Fruit fly (Drosophila melanogaster) whole organism, embryonic: ENCODE data around the gene Ets97D.
A peak's percentile ranks its signal among the peaks of the same experiment; 100 is the strongest.

Source experiments
- Atf3 ChIP-seq: fragments of 200-800 bp; sonication (Bioruptor generic); optimal IDR thresholded peaks from 3 replicates; lab custom pipeline; 2016; ENCODE audit warnings: missing biosample characterization, missing genetic modification characterization
- CG10147 ChIP-seq: fragments of 200-800 bp; sonication (Bioruptor generic); optimal IDR thresholded peaks from 2 replicates; lab custom pipeline; 2019; ENCODE audit warnings: missing biosample characterization, mild to moderate bottlenecking, missing genetic modification characterization, moderate library complexity
- CG10209 ChIP-seq: fragments of 200-800 bp; sonication (Bioruptor generic); optimal IDR thresholded peaks from 3 replicates; lab custom pipeline; 2017; ENCODE audit warnings: missing biosample characterization, mild to moderate bottlenecking, missing genetic modification characterization, missing genetic modification reagents
- CG10959 ChIP-seq: fragments of 200-800 bp; sonication (Bioruptor generic); IDR thresholded peaks from 2 replicates; pipeline ENCODE4 v1.3.6; 2022; ENCODE audit warnings: missing biosample characterization, missing genetic modification characterization
- CG11456 ChIP-seq: fragments of 200-800 bp; sonication (Bioruptor generic); IDR thresholded peaks from 3 replicates; pipeline ENCODE4 v1.3.6; 2022; ENCODE audit warnings: missing biosample characterization, missing genetic modification characterization
- CG11504 ChIP-seq: fragments of 200-800 bp; sonication (Bioruptor generic); optimal IDR thresholded peaks from 3 replicates; lab custom pipeline; 2019; ENCODE audit warnings: missing biosample characterization, mild to moderate bottlenecking, missing genetic modification characterization, moderate library complexity
- CG12299 ChIP-seq: fragments of 200-800 bp; sonication (Bioruptor generic); optimal IDR thresholded peaks from 2 replicates; lab custom pipeline; 2018; ENCODE audit warnings: missing biosample characterization, mild to moderate bottlenecking, missing genetic modification characterization
- CG13624 ChIP-seq: fragments of 200-800 bp; sonication (Bioruptor generic); optimal IDR thresholded peaks from 2 replicates; lab custom pipeline; 2016; ENCODE audit warnings: missing biosample characterization, missing genetic modification characterization
- CG13775 ChIP-seq: fragments of 200-800 bp; sonication (Bioruptor generic); optimal IDR thresholded peaks from 3 replicates; lab custom pipeline; 2017; ENCODE audit warnings: missing biosample characterization, mild to moderate bottlenecking, missing genetic modification characterization
- CG14710 ChIP-seq: fragments of 200-800 bp; sonication (Bioruptor generic); optimal IDR thresholded peaks from 3 replicates; lab custom pipeline; 2019; ENCODE audit warnings: missing biosample characterization, mild to moderate bottlenecking, missing genetic modification characterization, moderate library complexity
- CG15696 ChIP-seq: fragments of 200-800 bp; sonication (Bioruptor generic); optimal IDR thresholded peaks from 2 replicates; lab custom pipeline; 2019; ENCODE audit warnings: missing biosample characterization, mild to moderate bottlenecking, missing genetic modification characterization, moderate library complexity
- CG17912 ChIP-seq: fragments of 200-800 bp; sonication (Bioruptor generic); optimal IDR thresholded peaks from 2 replicates; lab custom pipeline; 2018; ENCODE audit warnings: missing biosample characterization, mild to moderate bottlenecking, missing genetic modification characterization
- CG30020 ChIP-seq: fragments of 200-800 bp; optimal IDR thresholded peaks from 2 replicates; lab custom pipeline; 2019; ENCODE audit warnings: missing biosample characterization, mild to moderate bottlenecking, missing genetic modification characterization, moderate library complexity
- CG31224 ChIP-seq: fragments of 200-800 bp; sonication (Bioruptor generic); IDR thresholded peaks from 2 replicates; pipeline ENCODE4 v1.3.6; 2022; ENCODE audit warnings: missing biosample characterization, missing genetic modification characterization
- CG31388 ChIP-seq: fragments of 200-800 bp; sonication (Bioruptor generic); optimal IDR thresholded peaks from 2 replicates; lab custom pipeline; 2016; ENCODE audit warnings: missing biosample characterization, missing genetic modification characterization
- CG34422 ChIP-seq: fragments of 200-800 bp; sonication (Bioruptor generic); IDR thresholded peaks from 3 replicates; pipeline ENCODE4 v1.3.6; 2022; ENCODE audit warnings: missing biosample characterization, missing genetic modification characterization
- CG4730 ChIP-seq: fragments of 200-800 bp; sonication (Bioruptor generic); IDR thresholded peaks from 2 replicates; pipeline ENCODE4 v1.3.6; 2022; ENCODE audit warnings: missing biosample characterization, missing genetic modification characterization
- CG5180 ChIP-seq: fragments of 200-800 bp; sonication (Bioruptor generic); optimal IDR thresholded peaks from 3 replicates; lab custom pipeline; 2017; ENCODE audit warnings: missing biosample characterization, missing genetic modification characterization, mild to moderate bottlenecking, moderate library complexity, missing genetic modification reagents
- CG5953 ChIP-seq: fragments of 200-800 bp; sonication (Bioruptor generic); IDR thresholded peaks from 2 replicates; pipeline ENCODE4 v1.3.6; 2022; ENCODE audit warnings: missing biosample characterization, missing genetic modification characterization
- CG6654 ChIP-seq: fragments of 200-800 bp; sonication (Bioruptor generic); optimal IDR thresholded peaks from 2 replicates; lab custom pipeline; 2017; ENCODE audit warnings: missing biosample characterization, mild to moderate bottlenecking, missing genetic modification characterization
- CG6683 ChIP-seq: fragments of 200-800 bp; sonication (Bioruptor generic); optimal IDR thresholded peaks from 2 replicates; lab custom pipeline; 2017; ENCODE audit warnings: missing biosample characterization, mild to moderate bottlenecking, missing genetic modification characterization, missing genetic modification reagents
- CG7786 ChIP-seq: fragments of 200-800 bp; sonication (Bioruptor generic); optimal IDR thresholded peaks from 2 replicates; lab custom pipeline; 2016; ENCODE audit warnings: missing biosample characterization, missing genetic modification characterization
- CG8944 ChIP-seq: fragments of 200-800 bp; sonication (Bioruptor generic); optimal IDR thresholded peaks from 3 replicates; lab custom pipeline; 2016; ENCODE audit warnings: missing biosample characterization, missing genetic modification characterization
- CTCF ChIP-seq: fragments of 200-800 bp; sonication (Bioruptor generic); optimal IDR thresholded peaks from 2 replicates; lab custom pipeline; 2017; ENCODE audit warnings: missing biosample characterization, mild to moderate bottlenecking, missing genetic modification characterization, moderate library complexity
- Dip2 ChIP-seq: fragments of 200-800 bp; sonication (Bioruptor generic); IDR thresholded peaks from 2 replicates; pipeline ENCODE4 v1.3.6; 2022; ENCODE audit warnings: missing biosample characterization, missing genetic modification characterization
- HmgD ChIP-seq: fragments of 200-800 bp; sonication (Bioruptor generic); optimal IDR thresholded peaks from 3 replicates; lab custom pipeline; 2016; ENCODE audit warnings: missing biosample characterization, missing genetic modification characterization
- Rfx ChIP-seq: fragments of 200-800 bp; sonication (Bioruptor generic); IDR thresholded peaks from 2 replicates; pipeline ENCODE4 v1.3.6; 2022; ENCODE audit warnings: missing biosample characterization, missing genetic modification characterization
- Stat92E ChIP-seq, 3 experiments: fragments of >200 bp in 2 of 3; fragments of 200-800 bp in 1 of 3; sonication (Bioruptor generic) in 1 of 3; optimal IDR thresholded peaks; 2 replicates each; lab custom pipeline; 2017 to 2019; ENCODE audit warnings: missing biosample characterization in 3 of 3, missing genetic modification characterization in 3 of 3, mild to moderate bottlenecking in 1 of 3, moderate library complexity in 1 of 3
- Taf1 ChIP-seq: fragments of 200-800 bp; sonication (Bioruptor generic); IDR thresholded peaks from 2 replicates; pipeline ENCODE4 v1.3.6; 2022; ENCODE audit warnings: missing biosample characterization, missing genetic modification characterization
- Usf ChIP-seq: fragments of 200-800 bp; sonication (Bioruptor generic); optimal IDR thresholded peaks from 2 replicates; lab custom pipeline; 2017; ENCODE audit warnings: missing genotype, missing biosample characterization, missing genetic modification characterization
- Xrp1 ChIP-seq: fragments of 200-800 bp; sonication (Bioruptor generic); IDR thresholded peaks from 2 replicates; pipeline ENCODE4 v1.3.6; 2022; ENCODE audit warnings: missing biosample characterization, missing genetic modification characterization
- ap ChIP-seq: fragments of 200-800 bp; sonication (Bioruptor generic); IDR thresholded peaks from 2 replicates; pipeline ENCODE4 v1.3.6; 2022; ENCODE audit warnings: missing biosample characterization, missing genetic modification characterization
- chinmo ChIP-seq: fragments of 200-800 bp; sonication (Bioruptor generic); IDR thresholded peaks from 4 replicates; pipeline ENCODE4 v1.3.6; 2022; ENCODE audit warnings: missing biosample characterization, missing genetic modification characterization; ENCODE audit not compliant: partially characterized antibody
- croc ChIP-seq: fragments of 200-800 bp; sonication (Bioruptor generic); conservative IDR thresholded peaks from 3 replicates; pipeline ENCODE4 v1.3.6; 2022; ENCODE audit warnings: missing biosample characterization, missing genetic modification characterization
- en ChIP-seq: fragments of 200-800 bp; sonication (Bioruptor generic); optimal IDR thresholded peaks from 2 replicates; lab custom pipeline; 2016; ENCODE audit warnings: missing biosample characterization, missing genetic modification characterization
- exex ChIP-seq: fragments of 200-800 bp; sonication (Bioruptor generic); optimal IDR thresholded peaks from 4 replicates; lab custom pipeline; 2018; ENCODE audit warnings: missing biosample characterization, mild to moderate bottlenecking, missing genetic modification characterization, moderate library complexity
- fu2 ChIP-seq: fragments of 200-800 bp; sonication (Bioruptor generic); optimal IDR thresholded peaks from 2 replicates; lab custom pipeline; 2016; ENCODE audit warnings: missing biosample characterization, missing genetic modification characterization
- gro ChIP-seq: fragments of 200-800 bp; sonication (Bioruptor generic); optimal IDR thresholded peaks from 2 replicates; lab custom pipeline; 2016; ENCODE audit warnings: missing biosample characterization, missing genetic modification characterization
- gsb ChIP-seq: fragments of 200-800 bp; sonication (Bioruptor generic); IDR thresholded peaks from 2 replicates; pipeline ENCODE4 v1.3.6; 2022; ENCODE audit warnings: missing biosample characterization, missing genetic modification characterization
- hbn ChIP-seq: fragments of 200-800 bp; sonication (Bioruptor generic); IDR thresholded peaks from 2 replicates; pipeline ENCODE4 v1.3.6; 2022; ENCODE audit warnings: missing biosample characterization, missing genetic modification characterization; ENCODE audit not compliant: partially characterized antibody
- knrl ChIP-seq: fragments of 200-800 bp; sonication (Bioruptor generic); IDR thresholded peaks from 3 replicates; pipeline ENCODE4 v1.3.6; 2022; ENCODE audit warnings: missing biosample characterization, missing genetic modification characterization; ENCODE audit not compliant: partially characterized antibody
- lbe ChIP-seq: fragments of 200-800 bp; sonication (Bioruptor generic); optimal IDR thresholded peaks from 2 replicates; lab custom pipeline; 2016; ENCODE audit warnings: missing biosample characterization, mild to moderate bottlenecking, missing genetic modification characterization
- nmo ChIP-seq: fragments of 200-800 bp; sonication (Bioruptor generic); optimal IDR thresholded peaks from 2 replicates; lab custom pipeline; 2018; ENCODE audit warnings: missing biosample characterization, mild to moderate bottlenecking, missing genetic modification characterization, moderate library complexity
- org-1 ChIP-seq: fragments of 200-800 bp; sonication (Bioruptor generic); optimal IDR thresholded peaks from 2 replicates; lab custom pipeline; 2017; ENCODE audit warnings: missing biosample characterization, missing genetic modification characterization
- pfk ChIP-seq: fragments of 200-800 bp; sonication (Bioruptor generic); optimal IDR thresholded peaks from 2 replicates; lab custom pipeline; 2018; ENCODE audit warnings: missing biosample characterization, mild to moderate bottlenecking, missing genetic modification characterization, moderate library complexity
- rib ChIP-seq: fragments of 200-800 bp; sonication (Bioruptor generic); IDR thresholded peaks from 2 replicates; pipeline ENCODE4 v1.3.6; 2022; ENCODE audit warnings: missing biosample characterization, missing genetic modification characterization
- scrt ChIP-seq: fragments of 200-800 bp; sonication (Bioruptor generic); optimal IDR thresholded peaks from 2 replicates; lab custom pipeline; 2018; ENCODE audit warnings: missing biosample characterization, mild to moderate bottlenecking, missing genetic modification characterization, moderate library complexity
- sd ChIP-seq: fragments of 200-800 bp; sonication (Bioruptor generic); optimal IDR thresholded peaks from 3 replicates; lab custom pipeline; 2018; ENCODE audit warnings: missing biosample characterization, mild to moderate bottlenecking, missing genetic modification characterization, moderate library complexity
- sima ChIP-seq: fragments of 200-800 bp; sonication (Bioruptor generic); optimal IDR thresholded peaks from 2 replicates; lab custom pipeline; 2016; ENCODE audit warnings: missing biosample characterization, missing genetic modification characterization
- tll ChIP-seq, 2 experiments: fragments of 200-800 bp in 1 of 2; fragments of >200 bp in 1 of 2; sonication (Bioruptor generic) in 1 of 2; optimal IDR thresholded peaks; 2 replicates each; lab custom pipeline; 2017 to 2019; ENCODE audit warnings: missing biosample characterization in 2 of 2, missing genetic modification characterization in 2 of 2, mild to moderate bottlenecking in 1 of 2, moderate library complexity in 1 of 2

Gene Ets97D

dm6 chr3R:26954020-26954672 is 41.5 kb upstream of the Ets97D start (continued):
- no peak for TF ChIP-seq CG13624 (GFP tag; lab: Kevin White, UChicago)
- no peak for TF ChIP-seq gro (GFP tag; lab: Kevin White, UChicago)
- TF ChIP-seq CG14710 (tag; lab: Kevin White, UChicago), result peak; percentile 45
- TF ChIP-seq CG5180, result no peak
- peak; percentile 84 for TF ChIP-seq CG11504 (tag; lab: Kevin White, UChicago)
- TF ChIP-seq HmgD (GFP tag; lab: Kevin White, UChicago), result no peak
- peak; percentile 69; the same call in 2 of the 3 replicates for TF ChIP-seq CG11456
- TF ChIP-seq fu2, result no peak
- TF ChIP-seq sd (tag; lab: Kevin White, UChicago), result peak; percentile 92
- peak; percentile 79 for TF ChIP-seq CG10209 (GFP tag; lab: Kevin White, UChicago)
- TF ChIP-seq CG10147, result peak; percentile 50
- TF ChIP-seq tll (GFP tag; optimal IDR thresholded peaks at IDR 0.05; lab: Kevin White, UChicago), result no peak
- TF ChIP-seq Atf3 (GFP tag; lab: Kevin White, UChicago), result no peak
- peak; percentile 34 for TF ChIP-seq CG31388 (GFP tag; lab: Kevin White, UChicago)
- TF ChIP-seq rib (GFP tag; lab: Robert Waterston, UW), result no peak
- no peak for TF ChIP-seq sima (GFP tag; lab: Kevin White, UChicago)
- peak; percentile 60 for TF ChIP-seq Usf (GFP tag; lab: Kevin White, UChicago)
- TF ChIP-seq CG13775 (GFP tag; lab: Kevin White, UChicago), result peak; percentile 54
- no peak for TF ChIP-seq pfk (GFP tag; lab: Kevin White, UChicago)
- TF ChIP-seq CG30020 (tag; lab: Kevin White, UChicago), result no peak
- TF ChIP-seq exex (tag; lab: Kevin White, UChicago), result peak; percentile 23
- no peak for TF ChIP-seq CG7786 (GFP tag; lab: Kevin White, UChicago)
- TF ChIP-seq en (GFP tag; lab: Kevin White, UChicago), result no peak
- TF ChIP-seq CG12299 (tag; lab: Kevin White, UChicago), result no peak
- no peak for TF ChIP-seq knrl (GFP tag; lab: Robert Waterston, UW)
- no peak for TF ChIP-seq Taf1 (GFP tag; lab: Robert Waterston, UW)
- peak; percentile 74 for TF ChIP-seq croc
- no peak for TF ChIP-seq CG8944
- no peak for TF ChIP-seq CG17912
- TF ChIP-seq Dip2 (GFP tag; lab: Robert Waterston, UW), result no peak
- TF ChIP-seq CG6654, result no peak
- TF ChIP-seq CG34422 (GFP tag; lab: Robert Waterston, UW), result peak; percentile 86
- TF ChIP-seq CG31224 (GFP tag; lab: Robert Waterston, UW), result 0 out of 2 replicates have a peak, but pooled peaks have one; percentile 41
- no peak for TF ChIP-seq hbn
- peak; percentile 89 for TF ChIP-seq Xrp1
- no peak for TF ChIP-seq CG15696 (tag; lab: Kevin White, UChicago)
- TF ChIP-seq org-1 (GFP tag; lab: Kevin White, UChicago), result peak; percentile 6
- TF ChIP-seq CG6683 (GFP tag; lab: Kevin White, UChicago), result peak; percentile 44
- TF ChIP-seq nmo (GFP tag; lab: Kevin White, UChicago), result peak; percentile 86
- peak; percentile 67 for TF ChIP-seq ap
- peak; percentile 85 for TF ChIP-seq CG5953 (GFP tag; lab: Robert Waterston, UW)
- peak in 1 of 3 experiments; percentile 23 for TF ChIP-seq Stat92E (GFP tag; optimal IDR thresholded peaks at IDR 0.05; lab: Kevin White, UChicago)
- TF ChIP-seq Rfx (GFP tag; lab: Robert Waterston, UW), result peak; percentile 74
- peak; percentile 51 for TF ChIP-seq scrt (GFP tag; lab: Kevin White, UChicago)
- TF ChIP-seq CG10959 (GFP tag; lab: Robert Waterston, UW), result peak; percentile 26; the same call in 1 of the 2 replicates
- TF ChIP-seq CG4730, result peak; percentile 78
- TF ChIP-seq gsb, result no peak; the same call in 1 of the 2 replicates
- peak; percentile 87; the same call in 3 of the 4 replicates for TF ChIP-seq chinmo (GFP tag; lab: Robert Waterston, UW)
- TF ChIP-seq lbe (GFP tag; lab: Kevin White, UChicago), result peak; percentile 88
- TF ChIP-seq CTCF, result no peak
